Fruit fly (Drosophila melanogaster) whole organism, embryonic: ENCODE measurements around the gene CG7275.

Experiments used
- BEAF-32 ChIP-seq: fragments of 200-800 bp; sonication (Bioruptor generic); optimal IDR thresholded peaks from 3 replicates; lab custom pipeline; 2017; ENCODE audit warnings: missing biosample characterization, missing genetic modification characterization, mild to moderate bottlenecking, moderate library complexity, missing genetic modification reagents
- CG10431 ChIP-seq: fragments of 200-800 bp; sonication (Bioruptor generic); optimal IDR thresholded peaks from 3 replicates; lab custom pipeline; 2018; ENCODE audit warnings: missing biosample characterization, mild to moderate bottlenecking, missing genetic modification characterization
- CG11456 ChIP-seq: fragments of 200-800 bp; sonication (Bioruptor generic); IDR thresholded peaks from 3 replicates; pipeline ENCODE4 v1.3.6; 2022; ENCODE audit warnings: missing biosample characterization, missing genetic modification characterization
- CG12744 ChIP-seq: fragments of 200-800 bp; sonication (Bioruptor generic); optimal IDR thresholded peaks from 2 replicates; lab custom pipeline; 2016; ENCODE audit warnings: missing biosample characterization, missing genetic modification characterization
- CG12769 ChIP-seq: fragments of 200-800 bp; sonication (Bioruptor generic); optimal IDR thresholded peaks from 2 replicates; lab custom pipeline; 2019; ENCODE audit warnings: missing biosample characterization, mild to moderate bottlenecking, missing genetic modification characterization, moderate library complexity
- CG14014 ChIP-seq: fragments of 200-800 bp; sonication (Bioruptor generic); IDR thresholded peaks from 2 replicates; pipeline ENCODE4 v1.3.6; 2022; ENCODE audit warnings: missing biosample characterization, missing genetic modification characterization
- CG15073 ChIP-seq: fragments of 200-800 bp; sonication (Bioruptor generic); optimal IDR thresholded peaks from 2 replicates; lab custom pipeline; 2016; ENCODE audit warnings: missing biosample characterization, missing genetic modification characterization
- CG15269 ChIP-seq: fragments of 200-800 bp; sonication (Bioruptor generic); optimal IDR thresholded peaks from 2 replicates; lab custom pipeline; 2018; ENCODE audit warnings: missing biosample characterization, mild to moderate bottlenecking, missing genetic modification characterization, moderate library complexity
- CG15479 ChIP-seq: fragments of 200-800 bp; sonication (Bioruptor generic); optimal IDR thresholded peaks from 3 replicates; lab custom pipeline; 2019; ENCODE audit warnings: missing biosample characterization, mild to moderate bottlenecking, missing genetic modification characterization, moderate library complexity
- CG17328 ChIP-seq: fragments of 200-800 bp; sonication (Bioruptor generic); IDR thresholded peaks from 2 replicates; pipeline ENCODE4 v1.3.6; 2022; ENCODE audit warnings: missing biosample characterization, missing genetic modification characterization
- CG18011 ChIP-seq: fragments of 200-800 bp; sonication (Bioruptor generic); optimal IDR thresholded peaks from 2 replicates; lab custom pipeline; 2017; ENCODE audit warnings: missing biosample characterization, missing genetic modification characterization, mild to moderate bottlenecking, moderate library complexity, missing genotype
- CG18619 ChIP-seq: fragments of 200-800 bp; sonication (Bioruptor generic); optimal IDR thresholded peaks from 3 replicates; lab custom pipeline; 2017; ENCODE audit warnings: missing biosample characterization, mild to moderate bottlenecking, missing genetic modification characterization
- CG2712 ChIP-seq: fragments of 200-800 bp; optimal IDR thresholded peaks from 3 replicates; lab custom pipeline; 2019; ENCODE audit warnings: missing biosample characterization, mild to moderate bottlenecking, missing genetic modification characterization, moderate library complexity
- CG3163 ChIP-seq: fragments of 200-800 bp; sonication (Bioruptor generic); optimal IDR thresholded peaks from 3 replicates; lab custom pipeline; 2016; ENCODE audit warnings: missing biosample characterization, missing genetic modification characterization
- CG3726 ChIP-seq: fragments of 200-800 bp; sonication (Bioruptor generic); IDR thresholded peaks from 3 replicates; pipeline ENCODE4, ENCODE4 v1.3.6; 2022; ENCODE audit warnings: missing biosample characterization, missing genetic modification characterization
- CG3995 ChIP-seq: fragments of 200-800 bp; sonication (Bioruptor generic); optimal IDR thresholded peaks from 3 replicates; lab custom pipeline; 2016; ENCODE audit warnings: missing biosample characterization, missing genetic modification characterization
- CG4820 ChIP-seq: fragments of 200-800 bp; sonication (Bioruptor generic); optimal IDR thresholded peaks from 3 replicates; lab custom pipeline; 2016; ENCODE audit warnings: missing biosample characterization, missing genetic modification characterization
- CG5245 ChIP-seq: fragments of 200-800 bp; sonication (Bioruptor generic); optimal IDR thresholded peaks from 3 replicates; lab custom pipeline; 2016; ENCODE audit warnings: missing biosample characterization, missing genetic modification characterization
- CG5953 ChIP-seq: fragments of 200-800 bp; sonication (Bioruptor generic); IDR thresholded peaks from 2 replicates; pipeline ENCODE4 v1.3.6; 2022; ENCODE audit warnings: missing biosample characterization, missing genetic modification characterization
- CG6813 ChIP-seq: fragments of 200-800 bp; sonication (Bioruptor generic); optimal IDR thresholded peaks from 2 replicates; lab custom pipeline; 2017; ENCODE audit warnings: missing biosample characterization, missing genetic modification characterization, mild to moderate bottlenecking, moderate library complexity, missing genetic modification reagents
- CG8478 ChIP-seq: fragments of >200 bp; optimal IDR thresholded peaks from 2 replicates; lab custom pipeline; 2018
- Dbx ChIP-seq: fragments of 200-800 bp; sonication (Bioruptor generic); IDR thresholded peaks from 3 replicates; pipeline ENCODE4 v1.3.6; 2022; ENCODE audit warnings: missing biosample characterization, missing genetic modification characterization
- Dek ChIP-seq: fragments of 200-800 bp; sonication (Bioruptor generic); optimal IDR thresholded peaks from 3 replicates; lab custom pipeline; 2019; ENCODE audit warnings: missing biosample characterization, mild to moderate bottlenecking, missing genetic modification characterization, moderate library complexity
- ERR ChIP-seq: fragments of 200-800 bp; sonication (Bioruptor generic); optimal IDR thresholded peaks from 2 replicates; lab custom pipeline; 2016; ENCODE audit warnings: missing biosample characterization, missing genetic modification characterization
- Med ChIP-seq: fragments of 200-800 bp; sonication (Bioruptor generic); peaks from one replicate; lab custom pipeline; 2016; ENCODE audit warnings: missing biosample characterization, missing genetic modification characterization, mild to moderate bottlenecking, inconsistent platforms, moderate library complexity
- Trl ChIP-seq, 3 experiments: fragments of >200 bp in 2 of 3; fragments of 200-800 bp in 1 of 3; sonication (Bioruptor generic) in 1 of 3; optimal IDR thresholded peaks; 2 replicates in 1 of 3; 3 replicates in 2 of 3; lab custom pipeline; 2016 to 2017; ENCODE audit warnings: missing biosample characterization in 1 of 3, missing genetic modification characterization in 1 of 3
- Xrp1 ChIP-seq: fragments of 200-800 bp; sonication (Bioruptor generic); IDR thresholded peaks from 2 replicates; pipeline ENCODE4 v1.3.6; 2022; ENCODE audit warnings: missing biosample characterization, missing genetic modification characterization
- ac ChIP-seq: fragments of 200-800 bp; sonication (Bioruptor generic); optimal IDR thresholded peaks from 3 replicates; lab custom pipeline; 2017; ENCODE audit warnings: missing biosample characterization, mild to moderate bottlenecking, missing genetic modification characterization
- ash1 ChIP-seq: fragments of 200-800 bp; sonication (Bioruptor generic); optimal IDR thresholded peaks from 2 replicates; lab custom pipeline; 2018; ENCODE audit warnings: missing biosample characterization, mild to moderate bottlenecking, missing genetic modification characterization
- bbx ChIP-seq: fragments of 200-800 bp; sonication (Bioruptor generic); IDR thresholded peaks from 2 replicates; pipeline ENCODE4 v1.3.6; 2022; ENCODE audit warnings: missing biosample characterization, missing genetic modification characterization; ENCODE audit not compliant: partially characterized antibody
- chinmo ChIP-seq: fragments of 200-800 bp; sonication (Bioruptor generic); IDR thresholded peaks from 4 replicates; pipeline ENCODE4 v1.3.6; 2022; ENCODE audit warnings: missing biosample characterization, missing genetic modification characterization; ENCODE audit not compliant: partially characterized antibody
- corto ChIP-seq: fragments of 200-800 bp; sonication (Bioruptor generic); optimal IDR thresholded peaks from 2 replicates; lab custom pipeline; 2016; ENCODE audit warnings: missing biosample characterization, mild to moderate bottlenecking, missing genetic modification characterization, moderate library complexity
- crp ChIP-seq, 2 experiments: fragments of 200-800 bp; sonication (Bioruptor generic); optimal IDR thresholded peaks; 2 replicates in 1 of 2; 3 replicates in 1 of 2; lab custom pipeline; 2017; ENCODE audit warnings: missing biosample characterization in 2 of 2, missing genetic modification characterization in 2 of 2, mild to moderate bottlenecking in 1 of 2, moderate library complexity in 1 of 2
- eve ChIP-seq, 2 experiments: fragments of >200 bp; optimal IDR thresholded peaks; 2 replicates each; lab custom pipeline; 2017; ENCODE audit warnings: missing biosample characterization in 2 of 2, missing genetic modification characterization in 2 of 2
- ftz-f1 ChIP-seq: fragments of 200-800 bp; sonication (Bioruptor generic); optimal IDR thresholded peaks from 2 replicates; lab custom pipeline; 2016; ENCODE audit warnings: missing biosample characterization, missing genetic modification characterization
- hb ChIP-seq: fragments of 200-800 bp; sonication (Bioruptor generic); IDR thresholded peaks from 3 replicates; pipeline ENCODE4 v1.3.6; 2022; ENCODE audit warnings: missing biosample characterization, missing genetic modification characterization; ENCODE audit not compliant: partially characterized antibody
- inv ChIP-seq: fragments of 200-800 bp; sonication (Bioruptor generic); IDR thresholded peaks from 2 replicates; pipeline ENCODE4 v1.3.6; 2022; ENCODE audit warnings: missing biosample characterization, missing genetic modification characterization; ENCODE audit not compliant: partially characterized antibody
- ken ChIP-seq: fragments of 200-800 bp; sonication (Bioruptor generic); IDR thresholded peaks from 3 replicates; pipeline ENCODE4 v1.3.6; 2022; ENCODE audit warnings: missing biosample characterization, missing genetic modification characterization
- lbe ChIP-seq: fragments of 200-800 bp; sonication (Bioruptor generic); optimal IDR thresholded peaks from 2 replicates; lab custom pipeline; 2016; ENCODE audit warnings: missing biosample characterization, mild to moderate bottlenecking, missing genetic modification characterization
- maf-S ChIP-seq: fragments of 200-800 bp; sonication (Bioruptor generic); optimal IDR thresholded peaks from 2 replicates; lab custom pipeline; 2016; ENCODE audit warnings: missing biosample characterization, missing genetic modification characterization
- mirr ChIP-seq: fragments of 200-800 bp; sonication (Bioruptor generic); optimal IDR thresholded peaks from 3 replicates; lab custom pipeline; 2018; ENCODE audit warnings: missing biosample characterization, mild to moderate bottlenecking, missing genetic modification characterization
- nom ChIP-seq: fragments of 200-800 bp; sonication (Bioruptor generic); optimal IDR thresholded peaks from 2 replicates; lab custom pipeline; 2017; ENCODE audit warnings: missing biosample characterization, missing genetic modification characterization, mild to moderate bottlenecking, moderate library complexity, missing genetic modification reagents
- row ChIP-seq: fragments of 200-800 bp; sonication (Bioruptor generic); IDR thresholded peaks from 3 replicates; pipeline ENCODE4 v1.3.6; 2022; ENCODE audit warnings: missing biosample characterization, missing genetic modification characterization
- tio ChIP-seq: fragments of 200-800 bp; sonication (Bioruptor generic); optimal IDR thresholded peaks from 2 replicates; lab custom pipeline; 2017; ENCODE audit warnings: missing biosample characterization, missing genetic modification characterization, inconsistent platforms
- tna ChIP-seq: fragments of 200-800 bp; sonication (Bioruptor generic); IDR thresholded peaks from 2 replicates; pipeline ENCODE4 v1.3.6; 2022; ENCODE audit warnings: missing biosample characterization, missing genetic modification characterization; ENCODE audit not compliant: partially characterized antibody
- unpg ChIP-seq: fragments of 200-800 bp; sonication (Bioruptor generic); optimal IDR thresholded peaks from 3 replicates; lab custom pipeline; 2018; ENCODE audit warnings: missing biosample characterization, mild to moderate bottlenecking, missing genetic modification characterization, moderate library complexity
- usp ChIP-seq: fragments of >200 bp; optimal IDR thresholded peaks from 2 replicates; lab custom pipeline; 2017; ENCODE audit warnings: missing biosample characterization, missing genetic modification characterization
- zfh2 ChIP-seq: fragments of 200-800 bp; sonication (Bioruptor generic); optimal IDR thresholded peaks from 2 replicates; lab custom pipeline; 2016; ENCODE audit warnings: missing biosample characterization, missing genetic modification characterization

Gene CG7275

dm6 chr3L:15510787-15511186, 12.0 kb downstream of the CG7275 start, which contains the start of gene MsrA (continued):
- peak; percentile 35 for TF ChIP-seq CG12769 (tag; lab: Kevin White, UChicago)
- TF ChIP-seq CG3163 (GFP tag; lab: Kevin White, UChicago): peak; percentile 59
- TF ChIP-seq CG10431: no peak
- peak; percentile 72 to 74 for TF ChIP-seq Trl (optimal IDR thresholded peaks at IDR 0.05; lab: Kevin White, UChicago)
- TF ChIP-seq Trl (GFP tag; optimal IDR thresholded peaks at IDR 0.05; lab: Kevin White, UChicago): no peak
- peak; percentile 44 for TF ChIP-seq Med (GFP tag; lab: Kevin White, UChicago)
- TF ChIP-seq, all 482 proteins: peak for 13

- TF ChIP-seq tio (no peak), crp (GFP tag; optimal IDR thresholded peaks at IDR 0.05; lab: Kevin White, UChicago) (peak in 1 of 2 experiments; percentile 75), hb (GFP tag; lab: Robert Waterston, UW) (no peak), mirr (no peak), CG15073 (no peak), CG15269 (no peak), CG8478 (no peak), CG6813 (GFP tag; lab: Kevin White, UChicago) (no peak), Dbx (GFP tag; lab: Robert Waterston, UW) (no peak), corto (GFP tag; lab: Kevin White, UChicago) (peak; percentile 50), CG3995 (GFP tag; lab: Kevin White, UChicago) (no peak), CG5953 (GFP tag; lab: Robert Waterston, UW) (no peak), ac (GFP tag; lab: Kevin White, UChicago) (peak; percentile 58), CG11456 (GFP tag; lab: Robert Waterston, UW) (no peak), ash1 (GFP tag; lab: Kevin White, UChicago) (no peak), Xrp1 (GFP tag; lab: Robert Waterston, UW) (no peak), inv (no peak), ERR (GFP tag; lab: Kevin White, UChicago) (no peak), bbx (GFP tag; lab: Robert Waterston, UW) (no peak), CG18011 (GFP tag; lab: Kevin White, UChicago) (no peak), CG14014 (GFP tag; lab: Robert Waterston, UW) (no peak), chinmo (GFP tag; lab: Robert Waterston, UW) (0 out of 4 replicates have a peak, but pooled peaks have one; percentile 48), CG15479 (GFP tag; lab: Kevin White, UChicago) (peak; percentile 32), CG2712 (tag; lab: Kevin White, UChicago) (peak; percentile 13), zfh2 (GFP tag; lab: Kevin White, UChicago) (no peak), Dek (no peak), maf-S (no peak), nom (peak; percentile 64), row (GFP tag; lab: Robert Waterston, UW) (no peak), CG3726 (GFP tag; lab: Robert Waterston, UW) (no peak), CG18619 (GFP tag; lab: Kevin White, UChicago) (no peak), ken (GFP tag; lab: Robert Waterston, UW) (no peak), CG12744 (GFP tag; lab: Kevin White, UChicago) (no peak), CG17328 (no peak), eve (GFP tag; optimal IDR thresholded peaks at IDR 0.05; lab: Kevin White, UChicago) (no peak), lbe (peak; percentile 14), BEAF-32 (GFP tag; lab: Kevin White, UChicago) (no peak), CG5245 (GFP tag; lab: Kevin White, UChicago) (no peak), tna (GFP tag; lab: Robert Waterston, UW) (no peak), usp (GFP tag; lab: Kevin White, UChicago) (no peak), unpg (no peak), ftz-f1 (GFP tag; lab: Kevin White, UChicago) (no peak), CG4820 (GFP tag; lab: Kevin White, UChicago) (no peak)
These were observed 13.0 kb downstream of the CG7275 start for dm6 chr3L:15511688-15512250.
